Worm (Caenorhabditis elegans): ENCODE results near the gene F43C11.2.

F43C11.2 gene

ce11 chrII:2379673-2380072 is 25.1 kb downstream of the F43C11.2 start:
- TF ChIP-seq W03F9.2 (tag; optimal IDR thresholded peaks at IDR 0.05) = no peak
- no peak for TF ChIP-seq him-1 (tag; optimal IDR thresholded peaks at IDR 0.05)
- TF ChIP-seq dao-5 (tag; optimal IDR thresholded peaks at IDR 0.05) = no peak

DNA sequence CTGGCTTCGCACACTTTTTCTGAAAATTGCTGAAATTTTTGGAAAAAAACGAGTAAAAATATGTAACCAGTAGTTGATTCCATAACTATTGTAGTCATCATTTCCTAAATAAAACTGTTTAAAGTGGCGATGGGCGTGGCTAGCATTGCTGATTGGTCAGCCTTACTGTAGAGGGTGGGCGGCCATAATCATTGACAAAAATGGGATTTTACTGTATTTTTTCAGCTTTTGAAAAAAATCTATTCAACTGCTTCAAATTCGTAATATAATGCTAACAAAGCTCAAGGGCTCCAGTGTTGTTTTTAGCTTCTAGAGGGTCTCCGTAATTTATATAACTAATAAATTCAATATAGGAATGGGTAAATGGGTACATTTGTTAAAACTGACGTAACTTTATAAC is 25.6 kb downstream of the F43C11.2 start, which contains the start of gene F16G10.7:
Gene F16G10.7 (minus strand): TSS at position 101 of the 400 bp plus-strand sequence.
- TF ChIP-seq dao-5 (tag; optimal IDR thresholded peaks at IDR 0.05) = no peak
- TF ChIP-seq W03F9.2 (tag; optimal IDR thresholded peaks at IDR 0.05) = no peak
- no peak for TF ChIP-seq him-1 (tag; optimal IDR thresholded peaks at IDR 0.05)

DNA sequence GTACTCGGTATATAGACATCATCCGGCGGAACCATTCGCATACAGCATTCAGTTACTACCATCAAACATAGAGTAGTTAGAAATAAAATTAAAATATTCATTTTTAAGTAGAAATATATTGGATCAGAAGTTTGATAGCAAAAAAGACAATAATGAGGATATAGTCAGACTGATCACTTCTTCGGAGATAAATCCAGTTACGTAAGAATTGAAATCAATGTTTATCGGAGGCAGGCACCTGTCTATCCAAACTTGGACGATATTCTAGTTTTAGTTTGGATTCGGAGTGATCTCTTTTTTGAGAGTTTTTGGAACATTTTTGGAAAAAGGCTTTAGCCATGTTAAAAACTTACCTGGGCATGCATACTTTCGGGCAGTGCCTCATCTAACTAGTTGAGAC is 28.8 kb downstream of the F43C11.2 start, which contains the start of gene F16G10.8:
Gene F16G10.8 (minus strand): TSS at position 101 of the 400 bp plus-strand sequence.
- TF ChIP-seq dao-5 (tag; optimal IDR thresholded peaks at IDR 0.05) (no peak), W03F9.2 (tag; optimal IDR thresholded peaks at IDR 0.05) (no peak), him-1 (tag; optimal IDR thresholded peaks at IDR 0.05) (no peak)

ce11 chrII:2385495-2385894 is 30.9 kb downstream of the F43C11.2 start, which contains the start of gene F16G10.9:
TSS of gene F16G10.9 (minus strand) at chrII:2385595.
- no peak for TF ChIP-seq dao-5 (tag; optimal IDR thresholded peaks at IDR 0.05)

DNA sequence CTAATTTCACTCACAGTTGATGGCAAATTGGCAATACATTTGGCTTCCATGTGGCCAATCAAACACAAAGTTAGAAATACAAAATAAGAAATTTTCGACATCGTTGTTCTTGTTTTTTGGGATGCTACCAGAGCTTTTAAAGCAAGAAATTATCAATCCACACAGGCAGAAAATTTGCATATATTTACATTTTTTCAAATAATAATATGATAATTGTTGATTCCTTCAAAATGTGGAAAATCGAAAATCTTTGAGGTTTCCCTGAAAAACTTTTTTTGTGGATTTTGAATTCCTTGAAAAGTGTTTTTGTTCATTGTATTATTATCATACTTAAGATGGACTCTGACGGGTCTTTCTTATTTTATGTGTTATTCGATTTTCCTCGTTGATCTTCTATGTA is 36.3 kb downstream of the F43C11.2 start, which contains the start of gene F16G10.10:
Gene F16G10.10 (minus strand): TSS at position 101 of the 400 bp plus-strand sequence.
- TF ChIP-seq W03F9.2 (tag; optimal IDR thresholded peaks at IDR 0.05) (no peak), dao-5 (tag; optimal IDR thresholded peaks at IDR 0.05) (no peak), him-1 (tag; optimal IDR thresholded peaks at IDR 0.05) (no peak)

ce11 chrII:2393821-2394220 is 39.2 kb downstream of the F43C11.2 start, which contains the start of gene F16G10.11:
TSS of gene F16G10.11 (minus strand) at chrII:2393921.
- no peak for TF ChIP-seq dao-5 (tag; optimal IDR thresholded peaks at IDR 0.05)
- TF ChIP-seq him-1 (tag; optimal IDR thresholded peaks at IDR 0.05) = no peak
- no peak for TF ChIP-seq W03F9.2 (tag; optimal IDR thresholded peaks at IDR 0.05)

- TF ChIP-seq him-1 (tag; optimal IDR thresholded peaks at IDR 0.05) (no peak), W03F9.2 (tag; optimal IDR thresholded peaks at IDR 0.05) (no peak), dao-5 (tag; optimal IDR thresholded peaks at IDR 0.05) (no peak)
Observed at ce11 chrII:2395864-2396263, 41.3 kb downstream of the F43C11.2 start, which contains the start of gene F16G10.13. TSS of gene F16G10.13 (minus strand) at chrII:2395964.

DNA sequence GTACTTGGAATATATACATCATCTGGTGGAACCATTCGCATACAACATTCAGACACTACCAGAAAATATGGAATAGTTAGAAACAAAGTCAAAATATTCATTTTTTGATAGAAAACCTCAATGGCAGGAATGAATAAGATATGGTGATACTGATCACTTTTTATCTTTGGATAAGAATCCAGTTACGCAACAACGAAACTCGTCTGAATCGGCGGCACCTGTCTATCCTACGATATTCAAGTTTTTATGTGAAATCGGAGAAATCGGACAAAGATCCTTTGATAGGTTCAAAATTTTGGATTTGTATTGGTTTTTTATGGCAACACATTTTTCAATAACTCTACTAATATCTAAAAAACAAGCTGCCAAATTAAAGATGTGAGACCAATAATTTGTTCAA is 44.3 kb downstream of the F43C11.2 start, which contains the start of gene F16G10.14:
Gene F16G10.14 (minus strand): TSS at position 101 of the 400 bp plus-strand sequence.
- TF ChIP-seq dao-5 (tag; optimal IDR thresholded peaks at IDR 0.05) = no peak
- TF ChIP-seq W03F9.2 (tag; optimal IDR thresholded peaks at IDR 0.05) = no peak
- no peak for TF ChIP-seq him-1 (tag; optimal IDR thresholded peaks at IDR 0.05)

- TF ChIP-seq dao-5 (tag; optimal IDR thresholded peaks at IDR 0.05) (no peak), W03F9.2 (tag; optimal IDR thresholded peaks at IDR 0.05) (no peak), him-1 (tag; optimal IDR thresholded peaks at IDR 0.05) (no peak)
Observed at ce11 chrII:2399810-2400209, 45.2 kb downstream of the F43C11.2 start.

DNA sequence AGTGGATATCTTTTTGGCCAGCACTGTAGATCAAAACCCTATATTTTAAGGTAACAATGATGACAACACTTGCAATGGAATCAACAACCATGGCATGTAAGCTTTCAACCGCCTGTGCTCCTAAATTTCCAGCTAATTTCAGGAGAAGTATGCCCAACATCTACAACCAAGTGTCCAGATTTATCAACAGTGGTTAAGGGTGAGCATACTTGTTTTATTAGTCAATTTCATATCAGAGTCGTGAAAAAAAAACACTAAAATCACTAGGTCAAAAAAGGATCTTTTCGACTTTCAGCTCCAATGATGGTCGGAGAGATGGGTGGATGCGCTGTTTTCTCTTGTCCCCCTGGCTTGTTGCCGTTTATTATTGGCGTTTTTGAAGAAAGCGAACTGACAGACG is 49.4 kb downstream of the F43C11.2 start, which contains the start of gene F16G10.1:
Gene F16G10.1 (plus strand): TSS at position 301 of the 400 bp plus-strand sequence.
- TF ChIP-seq dao-5 (tag; optimal IDR thresholded peaks at IDR 0.05) (no peak), W03F9.2 (tag; optimal IDR thresholded peaks at IDR 0.05) (no peak), him-1 (tag; optimal IDR thresholded peaks at IDR 0.05) (no peak)

Measured in whole organism, L4/young adult.